Fruit fly (Drosophila melanogaster): ENCODE data around the gene Jig.
A peak's percentile ranks its signal among the peaks of the same experiment; 100 is the strongest.

The Jig gene

dm6 chr3R:14569411-14570107 is 8.8 kb downstream of the Jig start, which contains the start of gene Cys:
Cys (minus strand) TSS chr3R:14569644.
- no peak for TF ChIP-seq tna (GFP tag; IDR thresholded peaks at IDR 0.05; ENCODE audit: partially characterized antibody)
- TF ChIP-seq CG14014 (GFP tag; IDR thresholded peaks at IDR 0.05): no peak; the same call in 1 of the 2 replicates
- no peak for TF ChIP-seq CG30403 (GFP tag; optimal IDR thresholded peaks at IDR 0.05)
- peak; percentile 36 for TF ChIP-seq CrebB (tag; optimal IDR thresholded peaks at IDR 0.05)
- peak; percentile 9 for TF ChIP-seq schlank (tag; optimal IDR thresholded peaks at IDR 0.05)
- TF ChIP-seq slp2 (GFP tag; optimal IDR thresholded peaks at IDR 0.05): no peak
- TF ChIP-seq klu (GFP tag; IDR thresholded peaks at IDR 0.05): no peak
- TF ChIP-seq Oaz (GFP tag; IDR thresholded peaks at IDR 0.05): no peak
- TF ChIP-seq az2 (GFP tag; optimal IDR thresholded peaks at IDR 0.05): no peak
- no peak for TF ChIP-seq CkIIα-i1 (GFP tag; IDR thresholded peaks at IDR 0.05)
- TF ChIP-seq CG13296 (GFP tag; optimal IDR thresholded peaks at IDR 0.05): no peak
- no peak for TF ChIP-seq HLHmδ (GFP tag; optimal IDR thresholded peaks at IDR 0.05)
- no peak for TF ChIP-seq CG3163 (GFP tag; optimal IDR thresholded peaks at IDR 0.05)
- no peak for TF ChIP-seq sd (tag; optimal IDR thresholded peaks at IDR 0.05)
- TF ChIP-seq CG18262 (tag; optimal IDR thresholded peaks at IDR 0.05): peak; percentile 34
- TF ChIP-seq repo (GFP tag; optimal IDR thresholded peaks at IDR 0.05): no peak
- TF ChIP-seq CG13624 (GFP tag; optimal IDR thresholded peaks at IDR 0.05): no peak
- no peak for TF ChIP-seq tup (GFP tag; optimal IDR thresholded peaks at IDR 0.05)
- peak; percentile 42 for TF ChIP-seq ac (GFP tag; optimal IDR thresholded peaks at IDR 0.05)
- no peak for TF ChIP-seq CG8924 (tag; optimal IDR thresholded peaks at IDR 0.05)
- no peak for TF ChIP-seq Lim3 (GFP tag; IDR thresholded peaks at IDR 0.05)
- no peak for TF ChIP-seq cg (GFP tag; optimal IDR thresholded peaks at IDR 0.05)
- no peak for TF ChIP-seq zfh2 (GFP tag; optimal IDR thresholded peaks at IDR 0.05)
- TF ChIP-seq Tbp (GFP tag; optimal IDR thresholded peaks at IDR 0.05): no peak
- no peak for TF ChIP-seq Six4 (GFP tag; optimal IDR thresholded peaks at IDR 0.05)
- TF ChIP-seq al (GFP tag; IDR thresholded peaks at IDR 0.05): no peak
- TF ChIP-seq lab (GFP tag; optimal IDR thresholded peaks at IDR 0.05): peak; percentile 1
- no peak for TF ChIP-seq CG12299 (tag; optimal IDR thresholded peaks at IDR 0.05)
- no peak for TF ChIP-seq CG42726 (GFP tag; IDR thresholded peaks at IDR 0.05; ENCODE audit: partially characterized antibody)
- 0 out of 2 replicates have a peak, but pooled peaks have one; percentile 27 for TF ChIP-seq Xrp1 (GFP tag; IDR thresholded peaks at IDR 0.05)
- TF ChIP-seq CG9817 (tag; optimal IDR thresholded peaks at IDR 0.05): no peak
- no peak for TF ChIP-seq CG17359 (tag; optimal IDR thresholded peaks at IDR 0.05)
- no peak for TF ChIP-seq CG8478 (optimal IDR thresholded peaks at IDR 0.05)
- TF ChIP-seq Doc3 (GFP tag; IDR thresholded peaks at IDR 0.05; ENCODE audit: partially characterized antibody): no peak
- TF ChIP-seq CG17328 (GFP tag; IDR thresholded peaks at IDR 0.05): peak; percentile 36; the same call in 1 of the 2 replicates
- no peak for TF ChIP-seq bowl (GFP tag; IDR thresholded peaks at IDR 0.05)
- no peak for TF ChIP-seq gro (GFP tag; optimal IDR thresholded peaks at IDR 0.05)
- no peak for TF ChIP-seq CG9609 (GFP tag; optimal IDR thresholded peaks at IDR 0.05)
- TF ChIP-seq CG2678 (tag; optimal IDR thresholded peaks at IDR 0.05): peak; percentile 42
- TF ChIP-seq dpn (GFP tag; optimal IDR thresholded peaks at IDR 0.05): no peak
- no peak for TF ChIP-seq pum (GFP tag; optimal IDR thresholded peaks at IDR 0.05)
- no peak for TF ChIP-seq slou (GFP tag; optimal IDR thresholded peaks at IDR 0.05)
- TF ChIP-seq Atf6 (GFP tag; IDR thresholded peaks at IDR 0.05): no peak
- TF ChIP-seq jigr1 (GFP tag; IDR thresholded peaks at IDR 0.05): no peak
- TF ChIP-seq exex (tag; optimal IDR thresholded peaks at IDR 0.05): no peak
- no peak for TF ChIP-seq CG16813 (GFP tag; IDR thresholded peaks at IDR 0.05; ENCODE audit: partially characterized antibody)
- TF ChIP-seq C15 (GFP tag; IDR thresholded peaks at IDR 0.05): no peak
- no peak for TF ChIP-seq CG10654 (GFP tag; optimal IDR thresholded peaks at IDR 0.05)
- TF ChIP-seq CG30431 (GFP tag; optimal IDR thresholded peaks at IDR 0.05): no peak
- no peak for TF ChIP-seq CG18764 (GFP tag; optimal IDR thresholded peaks at IDR 0.05)
- TF ChIP-seq ase (GFP tag; IDR thresholded peaks at IDR 0.05): no peak
